Worm (Caenorhabditis elegans): ENCODE results near the gene F19F10.11.

F19F10.11 gene

ce11 chrV:7601443-7601842 lies 13.9 kb upstream of the F19F10.11 start, which contains the start of gene scl-26:
scl-26 (minus strand) TSS chrV:7601543.
- TF ChIP-seq snpc-4 (GFP tag; optimal IDR thresholded peaks at IDR 0.05) (no peak), snpc-4 (tag; optimal IDR thresholded peaks at IDR 0.05) (no peak), sdz-38 (tag; optimal IDR thresholded peaks at IDR 0.05) (no peak), F52B5.7 (tag; optimal IDR thresholded peaks at IDR 0.05) (no peak), nfyb-1 (GFP tag; IDR thresholded peaks at IDR 0.05) (no peak)

- no peak for TF ChIP-seq zfh-2 (GFP tag; conservative IDR thresholded peaks at IDR 0.05)
These were observed 12.6 kb upstream of the F19F10.11 start, which contains the start of gene C50E3.9 for ce11 chrV:7600149-7600548. C50E3.9 (minus strand) TSS chrV:7600249.

ce11 chrV:7598269-7598668 lies 10.8 kb upstream of the F19F10.11 start, which contains the start of gene C50E3.7:
C50E3.7 (minus strand) TSS chrV:7598369.
- TF ChIP-seq repo-1 (tag; optimal IDR thresholded peaks at IDR 0.05) (no peak), dpl-1 (GFP tag; optimal IDR thresholded peaks at IDR 0.05) (no peak), ZK185.1 (tag; optimal IDR thresholded peaks at IDR 0.05; ENCODE audit: poor library complexity, severe bottlenecking) (no peak), hlh-12 (tag; optimal IDR thresholded peaks at IDR 0.05) (no peak), nfya-1 (tag; optimal IDR thresholded peaks at IDR 0.05; ENCODE audit: borderline replicate concordance, insufficient read depth) (no peak), rpc-1 (optimal IDR thresholded peaks at IDR 0.05) (no peak), rpc-1 (tag; optimal IDR thresholded peaks at IDR 0.05) (no peak), attf-3 (GFP tag; conservative IDR thresholded peaks at IDR 0.05) (no peak), egl-44 (GFP tag; IDR thresholded peaks at IDR 0.05) (no peak), tbp1 (GFP tag; optimal IDR thresholded peaks at IDR 0.05) (no peak), ekl-4 (GFP tag; IDR thresholded peaks at IDR 0.05) (no peak)

ce11 chrV:7595132-7595531 lies 7.6 kb upstream of the F19F10.11 start:
- no peak for TF ChIP-seq pha-4 (tag; optimal IDR thresholded peaks at IDR 0.05)
- TF ChIP-seq snpc-4 (GFP tag; optimal IDR thresholded peaks at IDR 0.05) = no peak
- peak in 2 of 4 experiments; percentile 72 to 81 for TF ChIP-seq snpc-4 (tag; optimal IDR thresholded peaks at IDR 0.05)
- no peak for TF ChIP-seq Y67H2A.10 (GFP tag; conservative IDR thresholded peaks at IDR 0.05)
- TF ChIP-seq snpc-1.1 (tag; optimal IDR thresholded peaks at IDR 0.05; ENCODE audit: insufficient read depth) = peak; percentile 59

- no peak for TF ChIP-seq rcor-1 (GFP tag; IDR thresholded peaks at IDR 0.05)
- no peak for TF ChIP-seq aptf-3 (GFP tag; IDR thresholded peaks at IDR 0.05)
- no peak for TF ChIP-seq Y95B8A.8 (GFP tag; IDR thresholded peaks at IDR 0.05)
- TF ChIP-seq sptf-2 (GFP tag; optimal IDR thresholded peaks at IDR 0.05) = no peak
- no peak for TF ChIP-seq sea-2 (GFP tag; IDR thresholded peaks at IDR 0.05)
- no peak for TF ChIP-seq gei-17 (GFP tag; optimal IDR thresholded peaks at IDR 0.05)
- no peak for TF ChIP-seq ztf-6 (GFP tag; IDR thresholded peaks at IDR 0.05)
- TF ChIP-seq cebp-2 (GFP tag; IDR thresholded peaks at IDR 0.05) = no peak
- TF ChIP-seq ceh-79 (tag; optimal IDR thresholded peaks at IDR 0.05) = no peak
- no peak for TF ChIP-seq T07F8.4 (tag; optimal IDR thresholded peaks at IDR 0.05)
- TF ChIP-seq madf-8 (GFP tag; conservative IDR thresholded peaks at IDR 0.05) = no peak
- TF ChIP-seq nhr-179 (tag; optimal IDR thresholded peaks at IDR 0.05) = no peak
These were observed 3.0 kb upstream of the F19F10.11 start, which contains the start of gene C50E3.6 for ce11 chrV:7590454-7590853. C50E3.6 (minus strand) TSS chrV:7590554.

- TF ChIP-seq rcor-1 (GFP tag; IDR thresholded peaks at IDR 0.05) = peak; percentile 61
- no peak for TF ChIP-seq zim-3 (tag; optimal IDR thresholded peaks at IDR 0.05)
- peak; percentile 25; the same call in 1 of the 2 replicates for TF ChIP-seq ekl-4 (GFP tag; IDR thresholded peaks at IDR 0.05)
- TF ChIP-seq ccch-3 (GFP tag; optimal IDR thresholded peaks at IDR 0.05) = no peak
- no peak for TF ChIP-seq C06A6.2 (GFP tag; conservative IDR thresholded peaks at IDR 0.05)
- TF ChIP-seq die-1 (tag; optimal IDR thresholded peaks at IDR 0.05) = no peak
- TF ChIP-seq hmg-1.2 (GFP tag; IDR thresholded peaks at IDR 0.05) = peak; percentile 91
- TF ChIP-seq F49E8.2 (tag; optimal IDR thresholded peaks at IDR 0.05; ENCODE audit: insufficient read depth) = no peak
- no peak for TF ChIP-seq sea-2 (GFP tag; IDR thresholded peaks at IDR 0.05)
- no peak for TF ChIP-seq ZK185.1 (tag; optimal IDR thresholded peaks at IDR 0.05; ENCODE audit: poor library complexity, severe bottlenecking)
- no peak; the same call in 1 of the 2 replicates for TF ChIP-seq ceh-91 (GFP tag; IDR thresholded peaks at IDR 0.05)
- TF ChIP-seq madf-10 (tag; optimal IDR thresholded peaks at IDR 0.05) = no peak
- TF ChIP-seq Y53G8AR.9 (GFP tag; conservative IDR thresholded peaks at IDR 0.05) = no peak
- TF ChIP-seq tbp1 (GFP tag; optimal IDR thresholded peaks at IDR 0.05) = peak; percentile 4
- TF ChIP-seq egrh-3 (GFP tag; IDR thresholded peaks at IDR 0.05) = no peak
These were observed 7.1 kb downstream of the F19F10.11 start, which contains the start of gene ets-6 for ce11 chrV:7580378-7580777. ets-6 (minus strand) TSS chrV:7580546.

Data from whole organism, young adult.